Worm (Caenorhabditis elegans): ENCODE results near the gene F15E6.3.

The F15E6.3 gene

ce11 chrIV:4264649-4265048 is 30.0 kb upstream of the F15E6.3 start:
- no peak for TF ChIP-seq nfya-1 (tag; optimal IDR thresholded peaks at IDR 0.05)
- no peak for TF ChIP-seq sox-4 (tag; optimal IDR thresholded peaks at IDR 0.05)
- no peak for TF ChIP-seq fkh-10 (GFP tag; optimal IDR thresholded peaks at IDR 0.05)
- no peak for TF ChIP-seq K09A11.1 (tag; optimal IDR thresholded peaks at IDR 0.05; ENCODE audit: insufficient read depth)
- TF ChIP-seq lin-11 (tag; optimal IDR thresholded peaks at IDR 0.05) = no peak
- TF ChIP-seq che-1 (tag; optimal IDR thresholded peaks at IDR 0.05) = no peak
- TF ChIP-seq C08G9.2 (tag; optimal IDR thresholded peaks at IDR 0.05) = peak; percentile 54
- TF ChIP-seq elt-2 (tag; optimal IDR thresholded peaks at IDR 0.05) = no peak
- TF ChIP-seq pha-2 (tag; optimal IDR thresholded peaks at IDR 0.05) = no peak
- TF ChIP-seq rnt-1 (tag; optimal IDR thresholded peaks at IDR 0.05) = no peak
- no peak for TF ChIP-seq pat-9 (tag; optimal IDR thresholded peaks at IDR 0.05)
- TF ChIP-seq ceh-34 (tag; optimal IDR thresholded peaks at IDR 0.05) = no peak
- peak; percentile 63 for TF ChIP-seq hlh-6 (tag; optimal IDR thresholded peaks at IDR 0.05)
- TF ChIP-seq ceh-14 (tag; optimal IDR thresholded peaks at IDR 0.05) = no peak
- TF ChIP-seq pax-1 (tag; optimal IDR thresholded peaks at IDR 0.05) = no peak
- TF ChIP-seq ceh-6 (GFP tag; optimal IDR thresholded peaks at IDR 0.05) = no peak
- TF ChIP-seq hlh-15 (tag; optimal IDR thresholded peaks at IDR 0.05) = no peak
- TF ChIP-seq fkh-6 (tag; optimal IDR thresholded peaks at IDR 0.05) = no peak
- peak; percentile 15 for TF ChIP-seq elt-4 (tag; optimal IDR thresholded peaks at IDR 0.05)
- TF ChIP-seq ahr-1 (tag; optimal IDR thresholded peaks at IDR 0.05) = no peak
- TF ChIP-seq ceh-31 (tag; optimal IDR thresholded peaks at IDR 0.05) = no peak
- TF ChIP-seq hlh-13 (GFP tag; optimal IDR thresholded peaks at IDR 0.05) = no peak
- TF ChIP-seq pag-3 (tag; optimal IDR thresholded peaks at IDR 0.05; ENCODE audit: borderline replicate concordance) = no peak
- no peak for TF ChIP-seq sox-2 (GFP tag; IDR thresholded peaks at IDR 0.05)
- no peak for TF ChIP-seq ceh-2 (tag; optimal IDR thresholded peaks at IDR 0.05)
- TF ChIP-seq ceh-19 (GFP tag; optimal IDR thresholded peaks at IDR 0.05) = no peak
- no peak for TF ChIP-seq ttx-3 (tag; optimal IDR thresholded peaks at IDR 0.05)
- peak; percentile 6 for TF ChIP-seq tbx-2 (tag; optimal IDR thresholded peaks at IDR 0.05)
- no peak for TF ChIP-seq npax-4 (tag; optimal IDR thresholded peaks at IDR 0.05)
- TF ChIP-seq ceh-48 (tag; optimal IDR thresholded peaks at IDR 0.05) = no peak
- TF ChIP-seq hlh-30 (tag; optimal IDR thresholded peaks at IDR 0.05; ENCODE audit: insufficient read depth) = no peak
- TF ChIP-seq nhr-11 (tag; optimal IDR thresholded peaks at IDR 0.05) = no peak
- no peak for TF ChIP-seq dmd-4 (tag; optimal IDR thresholded peaks at IDR 0.05; ENCODE audit: borderline replicate concordance)

DNA sequence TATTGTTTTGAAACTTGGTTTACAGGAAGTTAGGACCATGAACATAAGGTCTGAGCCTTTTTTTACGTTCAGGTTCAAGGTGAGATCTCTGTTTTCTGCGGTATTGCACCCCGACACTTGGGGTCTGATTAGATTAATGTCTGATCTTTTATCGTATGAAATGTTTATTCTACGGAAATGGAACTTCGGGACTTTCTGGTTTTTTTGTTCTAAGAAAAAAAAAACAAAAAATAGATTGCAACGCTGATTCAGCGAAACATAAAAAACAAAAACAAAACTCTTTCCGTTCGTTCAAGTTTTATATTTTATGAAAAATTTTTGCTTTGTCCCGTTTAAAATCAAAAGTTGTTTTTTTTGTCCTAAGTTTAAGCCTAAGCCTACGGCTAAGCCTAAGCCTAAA is 29.5 kb upstream of the F15E6.3 start, which contains the start of gene F36A4.5:
Gene F36A4.5, plus strand, starts transcription at position 301 of the 400 bp plus-strand sequence.
- no peak for TF ChIP-seq odd-2 (tag; optimal IDR thresholded peaks at IDR 0.05)
- no peak for TF ChIP-seq ceh-48 (tag; optimal IDR thresholded peaks at IDR 0.05)
- TF ChIP-seq dve-1 (tag; optimal IDR thresholded peaks at IDR 0.05) = no peak
- TF ChIP-seq ceh-6 (GFP tag; optimal IDR thresholded peaks at IDR 0.05) = no peak
- TF ChIP-seq ceh-9 (tag; optimal IDR thresholded peaks at IDR 0.05) = no peak
- TF ChIP-seq unc-86 (tag; optimal IDR thresholded peaks at IDR 0.05) = no peak
- no peak for TF ChIP-seq unc-42 (tag; optimal IDR thresholded peaks at IDR 0.05)
- no peak for TF ChIP-seq ceh-2 (tag; optimal IDR thresholded peaks at IDR 0.05)
- no peak for TF ChIP-seq hlh-15 (tag; optimal IDR thresholded peaks at IDR 0.05)

DNA sequence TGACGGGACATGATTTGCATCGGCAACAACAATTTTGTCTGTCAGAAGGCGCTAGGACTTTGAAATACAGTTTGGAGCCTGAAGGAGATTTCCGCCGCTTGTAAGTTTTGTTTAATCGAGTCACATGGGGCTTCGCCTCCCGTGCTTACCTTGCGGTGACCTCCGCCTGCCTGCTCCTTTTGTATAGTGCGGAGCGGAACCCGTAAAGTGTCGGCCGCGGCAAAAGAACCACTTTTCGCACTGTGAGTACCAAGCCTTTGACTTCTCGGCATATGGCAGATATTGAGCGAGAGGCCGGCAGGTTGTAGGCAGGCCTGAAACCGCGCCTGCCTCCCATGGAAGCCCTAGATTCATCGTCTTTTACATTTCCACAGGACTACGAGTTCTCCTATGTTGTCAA is 28.7 kb upstream of the F15E6.3 start:
- TF ChIP-seq zip-5 (tag; optimal IDR thresholded peaks at IDR 0.05) = no peak
- no peak for TF ChIP-seq ceh-34 (tag; optimal IDR thresholded peaks at IDR 0.05)
- TF ChIP-seq elt-2 (tag; optimal IDR thresholded peaks at IDR 0.05) = no peak
- no peak for TF ChIP-seq ceh-30 (tag; optimal IDR thresholded peaks at IDR 0.05)
- no peak for TF ChIP-seq lim-6 (tag; optimal IDR thresholded peaks at IDR 0.05)
- TF ChIP-seq unc-42 (tag; optimal IDR thresholded peaks at IDR 0.05) = no peak
- TF ChIP-seq ceh-48 (tag; optimal IDR thresholded peaks at IDR 0.05) = no peak
- no peak for TF ChIP-seq fkh-10 (GFP tag; optimal IDR thresholded peaks at IDR 0.05)
- TF ChIP-seq nfya-1 (tag; optimal IDR thresholded peaks at IDR 0.05) = no peak
